Fruit fly (Drosophila melanogaster): Measurements from ENCODE around the gene CycT.
A peak's percentile ranks its signal among the peaks of the same experiment; 100 is the strongest.

Gene CycT

dm6 chr3L:17557215-17557904 is at the start of gene CycT (continued):
- TF ChIP-seq CG18262 (tag; optimal IDR thresholded peaks at IDR 0.05) (peak; percentile 23), CG6254 (GFP tag; optimal IDR thresholded peaks at IDR 0.05) (no peak), Hsf (GFP tag; optimal IDR thresholded peaks at IDR 0.05) (peak; percentile 27), Hand (GFP tag; optimal IDR thresholded peaks at IDR 0.05) (peak; percentile 61), Hey (tag; optimal IDR thresholded peaks at IDR 0.05) (no peak), Spps (tag; optimal IDR thresholded peaks at IDR 0.05) (no peak), CG4617 (GFP tag; optimal IDR thresholded peaks at IDR 0.05; ENCODE audit: borderline replicate concordance) (peak; percentile 75), CG6765 (GFP tag; optimal IDR thresholded peaks at IDR 0.05) (peak; percentile 83), run (tag; optimal IDR thresholded peaks at IDR 0.05) (peak; percentile 25), CG5245 (GFP tag; optimal IDR thresholded peaks at IDR 0.05) (no peak), ttk (GFP tag; IDR thresholded peaks at IDR 0.05) (no peak), CG11093 (GFP tag; IDR thresholded peaks at IDR 0.05) (no peak), HmgD (GFP tag; optimal IDR thresholded peaks at IDR 0.05) (peak; percentile 39), CG10366 (GFP tag; IDR thresholded peaks at IDR 0.05) (no peak), CG8281 (tag; optimal IDR thresholded peaks at IDR 0.05) (no peak), crc (GFP tag; optimal IDR thresholded peaks at IDR 0.05) (no peak), B-H2 (GFP tag; optimal IDR thresholded peaks at IDR 0.05) (peak; percentile 29), CG11456 (GFP tag; IDR thresholded peaks at IDR 0.05) (no peak), CG31365 (tag; optimal IDR thresholded peaks at IDR 0.05) (peak; percentile 71), CG6683 (GFP tag; optimal IDR thresholded peaks at IDR 0.05) (no peak), Awh (GFP tag; IDR thresholded peaks at IDR 0.05) (no peak), tx (GFP tag; optimal IDR thresholded peaks at IDR 0.05) (no peak), Gsc (GFP tag; IDR thresholded peaks at IDR 0.05) (no peak), abd-A (tag; optimal IDR thresholded peaks at IDR 0.05) (no peak), Myb (GFP tag; optimal IDR thresholded peaks at IDR 0.05) (peak; percentile 83), Lim3 (GFP tag; IDR thresholded peaks at IDR 0.05) (no peak), CG11504 (tag; optimal IDR thresholded peaks at IDR 0.05) (no peak), Oaz (GFP tag; IDR thresholded peaks at IDR 0.05) (no peak), dmrt11E (tag; optimal IDR thresholded peaks at IDR 0.05) (no peak), grn (GFP tag; optimal IDR thresholded peaks at IDR 0.05) (no peak), CG1792 (GFP tag; optimal IDR thresholded peaks at IDR 0.05) (no peak), CG13296 (GFP tag; optimal IDR thresholded peaks at IDR 0.05) (peak; percentile 79), CG1832 (GFP tag; optimal IDR thresholded peaks at IDR 0.05) (no peak), Med (GFP tag) (peak; percentile 87), Bgb (GFP tag; IDR thresholded peaks at IDR 0.05; ENCODE audit: partially characterized antibody) (peak; percentile 94), nerfin-2 (GFP tag; IDR thresholded peaks at IDR 0.05; ENCODE audit: partially characterized antibody) (no peak; the same call in 1 of the 2 replicates), CG14710 (tag; optimal IDR thresholded peaks at IDR 0.05) (peak; percentile 70), CG14014 (GFP tag; IDR thresholded peaks at IDR 0.05) (no peak), CG34422 (GFP tag; IDR thresholded peaks at IDR 0.05) (peak; percentile 56; the same call in 2 of the 3 replicates), Trl (optimal IDR thresholded peaks at IDR 0.05) (no peak), Trl (GFP tag; optimal IDR thresholded peaks at IDR 0.05) (no peak), hbn (GFP tag; IDR thresholded peaks at IDR 0.05; ENCODE audit: partially characterized antibody) (peak; percentile 86), CG18476 (GFP tag; optimal IDR thresholded peaks at IDR 0.05) (no peak), CG6175 (GFP tag; IDR thresholded peaks at IDR 0.05) (no peak), Lhr (GFP tag; optimal IDR thresholded peaks at IDR 0.05) (peak; percentile 51), Pdp1 (GFP tag; optimal IDR thresholded peaks at IDR 0.05) (peak in 1 of 2 experiments; percentile 100), ranshi (GFP tag; IDR thresholded peaks at IDR 0.05) (no peak), peb (GFP tag; IDR thresholded peaks at IDR 0.05) (no peak), CG6854 (GFP tag; optimal IDR thresholded peaks at IDR 0.05) (peak; percentile 73)
